Fruit fly (Drosophila melanogaster): ENCODE data around the gene CG18787.
A peak's percentile ranks its signal among the peaks of the same experiment; 100 is the strongest.

The CG18787 gene

dm6 chr2L:12010877-12011666 is 11.9 kb upstream of the CG18787 start (continued):
- TF ChIP-seq CG2678 (tag; optimal IDR thresholded peaks at IDR 0.05) (peak; percentile 97), CG2202 (tag; optimal IDR thresholded peaks at IDR 0.05) (peak; percentile 67), Taf1 (GFP tag; IDR thresholded peaks at IDR 0.05) (no peak), trem (tag; optimal IDR thresholded peaks at IDR 0.05) (peak; percentile 80), CG7963 (GFP tag; IDR thresholded peaks at IDR 0.05; ENCODE audit: partially characterized antibody) (no peak), dan (GFP tag; IDR thresholded peaks at IDR 0.05) (no peak), CG9609 (GFP tag; optimal IDR thresholded peaks at IDR 0.05) (peak; percentile 62), CG5180 (GFP tag; optimal IDR thresholded peaks at IDR 0.05) (peak; percentile 84), CG8765 (GFP tag; IDR thresholded peaks at IDR 0.05) (no peak), Hmx (GFP tag; optimal IDR thresholded peaks at IDR 0.05) (peak; percentile 50), gro (GFP tag; optimal IDR thresholded peaks at IDR 0.05) (no peak), CG10431 (GFP tag; optimal IDR thresholded peaks at IDR 0.05) (peak; percentile 80), CG17359 (tag; optimal IDR thresholded peaks at IDR 0.05) (peak; percentile 84), Ets97D (GFP tag; optimal IDR thresholded peaks at IDR 0.05) (no peak), CG13424 (tag; optimal IDR thresholded peaks at IDR 0.05) (peak; percentile 96), Antp (GFP tag; optimal IDR thresholded peaks at IDR 0.05) (peak; percentile 38), Myb (GFP tag; optimal IDR thresholded peaks at IDR 0.05) (peak; percentile 20), CG6854 (GFP tag; optimal IDR thresholded peaks at IDR 0.05) (peak; percentile 90), D19B (GFP tag; optimal IDR thresholded peaks at IDR 0.05) (peak; percentile 67), Drgx (GFP tag; IDR thresholded peaks at IDR 0.05) (no peak), croc (GFP tag; conservative IDR thresholded peaks at IDR 0.05) (peak; percentile 89), tin (GFP tag; optimal IDR thresholded peaks at IDR 0.05) (peak; percentile 85), mirr (GFP tag; optimal IDR thresholded peaks at IDR 0.05) (peak; percentile 91), CG15479 (GFP tag; optimal IDR thresholded peaks at IDR 0.05) (no peak), CG42726 (GFP tag; IDR thresholded peaks at IDR 0.05; ENCODE audit: partially characterized antibody) (no peak), Nf-YA (GFP tag; IDR thresholded peaks at IDR 0.05) (no peak), Hand (GFP tag; optimal IDR thresholded peaks at IDR 0.05) (peak; percentile 92), pros (GFP tag; optimal IDR thresholded peaks at IDR 0.05) (no peak), C15 (GFP tag; IDR thresholded peaks at IDR 0.05) (no peak), dmrt11E (tag; optimal IDR thresholded peaks at IDR 0.05) (peak; percentile 90), CG4617 (GFP tag; optimal IDR thresholded peaks at IDR 0.05; ENCODE audit: borderline replicate concordance) (peak; percentile 82), nom (GFP tag; optimal IDR thresholded peaks at IDR 0.05) (peak; percentile 93), bab2 (GFP tag; optimal IDR thresholded peaks at IDR 0.05) (peak; percentile 70), CG3281 (GFP tag; optimal IDR thresholded peaks at IDR 0.05) (peak; percentile 96), caup (GFP tag; optimal IDR thresholded peaks at IDR 0.05; ENCODE audit: severe bottlenecking) (peak; percentile 86), Lhr (GFP tag; optimal IDR thresholded peaks at IDR 0.05) (no peak), CG31365 (tag; optimal IDR thresholded peaks at IDR 0.05) (peak; percentile 67), CG7372 (GFP tag; IDR thresholded peaks at IDR 0.05) (no peak), exex (tag; optimal IDR thresholded peaks at IDR 0.05) (peak; percentile 96), CG12769 (tag; optimal IDR thresholded peaks at IDR 0.05) (peak; percentile 94), CG10543 (GFP tag; optimal IDR thresholded peaks at IDR 0.05) (peak; percentile 93), HLHmδ (GFP tag; optimal IDR thresholded peaks at IDR 0.05) (peak; percentile 61), Ssrp (tag; optimal IDR thresholded peaks at IDR 0.05) (peak; percentile 90), HLH4C (GFP tag; IDR thresholded peaks at IDR 0.05; ENCODE audit: partially characterized antibody) (no peak), CG32767 (GFP tag; IDR thresholded peaks at IDR 0.05) (no peak), sqz (GFP tag; optimal IDR thresholded peaks at IDR 0.05) (peak; percentile 59), CG4854 (GFP tag; optimal IDR thresholded peaks at IDR 0.05) (peak; percentile 51), Chrac-16 (GFP tag; optimal IDR thresholded peaks at IDR 0.05) (peak; percentile 89)

Data from whole organism, embryonic.